Fruit fly (Drosophila melanogaster): Measurements from ENCODE around the gene skd.

skd gene

dm6 chr3L:21066210-21066912 is 39.1 kb upstream of the skd start:
- TF ChIP-seq lola (GFP tag; optimal IDR thresholded peaks at IDR 0.05) (no peak), GATAd (GFP tag; optimal IDR thresholded peaks at IDR 0.05) (no peak), Mio (GFP tag; optimal IDR thresholded peaks at IDR 0.05) (no peak), jim (GFP tag; optimal IDR thresholded peaks at IDR 0.05) (no peak), Vsx2 (GFP tag; optimal IDR thresholded peaks at IDR 0.05; ENCODE audit: partially characterized antibody) (no peak), Myc (optimal IDR thresholded peaks at IDR 0.05) (no peak), Dfd (GFP tag; optimal IDR thresholded peaks at IDR 0.05) (no peak)

dm6 chr3L:21065212-21065902 is 38.1 kb upstream of the skd start, which contains the start of gene CG43072:
TSS of gene CG43072 (plus strand) at chr3L:21065852.
- TF ChIP-seq h (GFP tag; optimal IDR thresholded peaks at IDR 0.05) = peak; percentile 7
- peak; percentile 55 for TF ChIP-seq CrebA (GFP tag; optimal IDR thresholded peaks at IDR 0.05; ENCODE audit: borderline replicate concordance)
- TF ChIP-seq GATAd (GFP tag; optimal IDR thresholded peaks at IDR 0.05) = no peak
- peak; percentile 2 for TF ChIP-seq brk (GFP tag; optimal IDR thresholded peaks at IDR 0.05)
- TF ChIP-seq Myc (optimal IDR thresholded peaks at IDR 0.05) = peak; percentile 79
- TF ChIP-seq rgr (GFP tag; optimal IDR thresholded peaks at IDR 0.05) = no peak
- no peak for TF ChIP-seq jim (GFP tag; optimal IDR thresholded peaks at IDR 0.05)
- no peak for TF ChIP-seq fru (GFP tag; optimal IDR thresholded peaks at IDR 0.05)
- TF ChIP-seq Vsx2 (GFP tag; optimal IDR thresholded peaks at IDR 0.05; ENCODE audit: partially characterized antibody) = no peak
- TF ChIP-seq Abd-B (GFP tag; optimal IDR thresholded peaks at IDR 0.05) = no peak
- TF ChIP-seq Rel (GFP tag; optimal IDR thresholded peaks at IDR 0.05) = no peak
- peak; percentile 19 for TF ChIP-seq Rel (tag; optimal IDR thresholded peaks at IDR 0.05)
- TF ChIP-seq OdsH (GFP tag; optimal IDR thresholded peaks at IDR 0.05) = no peak
- peak; percentile 32 for TF ChIP-seq Sp1 (GFP tag; optimal IDR thresholded peaks at IDR 0.05)

dm6 chr3L:21064587-21064986 is 37.4 kb upstream of the skd start:
- no peak for TF ChIP-seq br (GFP tag; optimal IDR thresholded peaks at IDR 0.05)
- TF ChIP-seq CG9705 (GFP tag; optimal IDR thresholded peaks at IDR 0.05) = no peak
- no peak for TF ChIP-seq Rel (GFP tag; optimal IDR thresholded peaks at IDR 0.05)
- no peak for TF ChIP-seq Rel (tag; optimal IDR thresholded peaks at IDR 0.05)
- TF ChIP-seq h (GFP tag; optimal IDR thresholded peaks at IDR 0.05) = no peak
- no peak for TF ChIP-seq usp (GFP tag; optimal IDR thresholded peaks at IDR 0.05)
- TF ChIP-seq brk (GFP tag; optimal IDR thresholded peaks at IDR 0.05) = no peak
- TF ChIP-seq Vsx2 (GFP tag; optimal IDR thresholded peaks at IDR 0.05; ENCODE audit: partially characterized antibody) = no peak
- TF ChIP-seq N (GFP tag; optimal IDR thresholded peaks at IDR 0.05) = no peak
- no peak for TF ChIP-seq HLH106 (tag; optimal IDR thresholded peaks at IDR 0.05)
- TF ChIP-seq fru (GFP tag; optimal IDR thresholded peaks at IDR 0.05) = no peak
- TF ChIP-seq Sp1 (GFP tag; optimal IDR thresholded peaks at IDR 0.05) = no peak
- TF ChIP-seq Myc (optimal IDR thresholded peaks at IDR 0.05) = no peak
- no peak for TF ChIP-seq Dif (GFP tag; optimal IDR thresholded peaks at IDR 0.05; ENCODE audit: partially characterized antibody)
- TF ChIP-seq jim (GFP tag; optimal IDR thresholded peaks at IDR 0.05) = no peak
- no peak for TF ChIP-seq woc (GFP tag; optimal IDR thresholded peaks at IDR 0.05)
- TF ChIP-seq sage (GFP tag; optimal IDR thresholded peaks at IDR 0.05) = no peak
- TF ChIP-seq Hr78 (GFP tag; optimal IDR thresholded peaks at IDR 0.05) = no peak
- TF ChIP-seq CG32264 (GFP tag; optimal IDR thresholded peaks at IDR 0.05) = no peak
- no peak for TF ChIP-seq Dfd (GFP tag; optimal IDR thresholded peaks at IDR 0.05)

- TF ChIP-seq rgr (GFP tag; optimal IDR thresholded peaks at IDR 0.05) (peak; percentile 19), woc (GFP tag; optimal IDR thresholded peaks at IDR 0.05) (no peak)
These were observed 34.7 kb upstream of the skd start for dm6 chr3L:21061968-21062367.

- no peak for TF ChIP-seq Rel (GFP tag; optimal IDR thresholded peaks at IDR 0.05)
- no peak for TF ChIP-seq Rel (tag; optimal IDR thresholded peaks at IDR 0.05)
- peak; percentile 34 for TF ChIP-seq rgr (GFP tag; optimal IDR thresholded peaks at IDR 0.05)
- no peak for TF ChIP-seq Abd-B (GFP tag; optimal IDR thresholded peaks at IDR 0.05)
- no peak for TF ChIP-seq Mio (GFP tag; optimal IDR thresholded peaks at IDR 0.05)
- TF ChIP-seq ey (GFP tag; optimal IDR thresholded peaks at IDR 0.05) = peak; percentile 32
- no peak for TF ChIP-seq CrebA (GFP tag; optimal IDR thresholded peaks at IDR 0.05; ENCODE audit: borderline replicate concordance)
- peak; percentile 40 for TF ChIP-seq h (GFP tag; optimal IDR thresholded peaks at IDR 0.05)
- TF ChIP-seq sv (GFP tag; optimal IDR thresholded peaks at IDR 0.05) = no peak
- TF ChIP-seq CG9705 (GFP tag; optimal IDR thresholded peaks at IDR 0.05) = no peak
- peak; percentile 50 for TF ChIP-seq psq (GFP tag; optimal IDR thresholded peaks at IDR 0.05)
- TF ChIP-seq brk (GFP tag; optimal IDR thresholded peaks at IDR 0.05) = no peak
- no peak for TF ChIP-seq jim (GFP tag; optimal IDR thresholded peaks at IDR 0.05)
- no peak for TF ChIP-seq Hr78 (GFP tag; optimal IDR thresholded peaks at IDR 0.05)
- no peak for TF ChIP-seq Jra (GFP tag; optimal IDR thresholded peaks at IDR 0.05)
- no peak for TF ChIP-seq Hr83 (GFP tag; optimal IDR thresholded peaks at IDR 0.05; ENCODE audit: poor library complexity, severe bottlenecking)
- no peak for TF ChIP-seq CG32264 (GFP tag; optimal IDR thresholded peaks at IDR 0.05)
- TF ChIP-seq HLH106 (tag; optimal IDR thresholded peaks at IDR 0.05) = peak; percentile 56
- no peak for TF ChIP-seq lola (GFP tag; optimal IDR thresholded peaks at IDR 0.05)
- no peak for TF ChIP-seq sage (GFP tag; optimal IDR thresholded peaks at IDR 0.05)
- peak; percentile 15 for TF ChIP-seq dmrt93B (GFP tag; optimal IDR thresholded peaks at IDR 0.05)
- peak in 1 of 2 experiments; percentile 58 for TF ChIP-seq foxo (GFP tag; optimal IDR thresholded peaks at IDR 0.05)
- TF ChIP-seq woc (GFP tag; optimal IDR thresholded peaks at IDR 0.05) = peak; percentile 12
- TF ChIP-seq usp (GFP tag; optimal IDR thresholded peaks at IDR 0.05) = no peak
- peak; percentile 47 for TF ChIP-seq tai (GFP tag; optimal IDR thresholded peaks at IDR 0.05)
These were observed 33.2 kb upstream of the skd start for dm6 chr3L:21060189-21061070.
